Worm (Caenorhabditis elegans) whole organism, L1 larva: ENCODE measurements around the gene ptr-16.

Experiments
- C04F5.9 ChIP-seq: sonication (generic microtip); optimal IDR thresholded peaks from 2 replicates; lab custom pipeline; 2016; ENCODE audit warnings: missing genetic modification characterization, missing compliant biosample characterization
- C16A3.4 ChIP-seq: fragments of 150-350 bp; optimal IDR thresholded peaks from 2 replicates; lab custom pipeline; 2014; ENCODE audit warnings: missing biosample characterization, missing genetic modification characterization
- C34B4.2 ChIP-seq: sonication (generic microtip); optimal IDR thresholded peaks from 2 replicates; lab custom pipeline; 2017; ENCODE audit warnings: mild to moderate bottlenecking, missing genetic modification characterization, missing compliant biosample characterization
- aly-2 ChIP-seq: fragments of 150-350 bp; optimal IDR thresholded peaks from 2 replicates; lab custom pipeline; 2014; ENCODE audit warnings: missing biosample characterization, missing genetic modification characterization
- ama-1 ChIP-seq: fragments of 150-350 bp; optimal IDR thresholded peaks from 2 replicates; lab custom pipeline; 2014
- blmp-1 ChIP-seq: fragments of 150-350 bp; optimal IDR thresholded peaks from 2 replicates; lab custom pipeline; 2014; ENCODE audit warnings: missing biosample characterization, missing genetic modification characterization
- ceh-8 ChIP-seq: fragments of 200-800 bp; sonication (Bioruptor generic); optimal IDR thresholded peaks from 2 replicates; lab custom pipeline; 2018; ENCODE audit warnings: mild to moderate bottlenecking, missing genetic modification characterization, moderate library complexity, missing compliant biosample characterization
- ceh-88 ChIP-seq: fragments of 200-800 bp; sonication (Bioruptor generic); IDR thresholded peaks from 2 replicates; pipeline ENCODE4 v1.3.6; 2022; ENCODE audit warnings: missing genetic modification characterization, missing compliant biosample characterization
- ces-1 ChIP-seq: fragments of 150-350 bp; optimal IDR thresholded peaks from 2 replicates; lab custom pipeline; 2014; ENCODE audit warnings: missing biosample characterization, missing genetic modification reagents, missing genetic modification characterization
- dsc-1 ChIP-seq: sonication (generic microtip); optimal IDR thresholded peaks from 2 replicates; lab custom pipeline; 2016; ENCODE audit warnings: mild to moderate bottlenecking, missing genetic modification characterization, missing compliant biosample characterization
- efl-1 ChIP-seq, 4 experiments: fragments of 150-350 bp; optimal IDR thresholded peaks in 3 of 4; peaks in 1 of 4; 1 replicate in 1 of 4; 2 replicates in 3 of 4; lab custom pipeline; 2014; ENCODE audit warnings: missing biosample characterization in 2 of 4, missing genetic modification characterization in 2 of 4, missing genetic modification reagents in 2 of 4
- efl-3 ChIP-seq: fragments of 200-800 bp; sonication (Bioruptor generic); optimal IDR thresholded peaks from 2 replicates; lab custom pipeline; 2018; ENCODE audit warnings: mild to moderate bottlenecking, missing genetic modification characterization, missing compliant biosample characterization
- egl-13 ChIP-seq: sonication (generic microtip); optimal IDR thresholded peaks from 2 replicates; lab custom pipeline; 2016; ENCODE audit warnings: missing genotype, missing genetic modification reagents, missing genetic modification characterization, missing compliant biosample characterization
- elt-2 ChIP-seq: sonication (generic microtip); optimal IDR thresholded peaks from 2 replicates; lab custom pipeline; 2016; ENCODE audit warnings: missing genetic modification characterization, mild to moderate bottlenecking, inconsistent platforms, missing compliant biosample characterization, missing genetic modification reagents
- fkh-10 ChIP-seq: sonication (generic microtip); optimal IDR thresholded peaks from 2 replicates; lab custom pipeline; 2017; ENCODE audit warnings: missing biosample characterization, missing genetic modification reagents, missing genetic modification characterization
- fkh-8 ChIP-seq: sonication (generic microtip); optimal IDR thresholded peaks from 2 replicates; lab custom pipeline; 2016; ENCODE audit warnings: mild to moderate bottlenecking, missing genetic modification characterization, missing compliant biosample characterization
- irx-1 ChIP-seq: sonication (generic microtip); optimal IDR thresholded peaks from 2 replicates; lab custom pipeline; 2016; ENCODE audit warnings: missing genetic modification characterization, missing compliant biosample characterization
- isw-1 ChIP-seq: fragments of 200-800 bp; sonication (Bioruptor generic); IDR thresholded peaks from 2 replicates; pipeline ENCODE4 v1.3.6; 2022; ENCODE audit warnings: missing genetic modification characterization, missing compliant biosample characterization
- jun-1 ChIP-seq: fragments of 150-350 bp; optimal IDR thresholded peaks from 2 replicates; lab custom pipeline; 2014; ENCODE audit warnings: missing biosample characterization, missing genetic modification reagents, missing genetic modification characterization
- lin-14 ChIP-seq: fragments of 200-800 bp; sonication (Bioruptor generic); optimal IDR thresholded peaks from 2 replicates; lab custom pipeline; 2018; ENCODE audit warnings: mild to moderate bottlenecking, missing genetic modification characterization, moderate library complexity, missing compliant biosample characterization
- lin-35 ChIP-seq, 2 experiments: fragments of 150-350 bp; optimal IDR thresholded peaks; 2 replicates each; lab custom pipeline; 2014; ENCODE audit warnings: missing biosample characterization in 2 of 2, missing genetic modification characterization in 2 of 2, missing genetic modification reagents in 2 of 2
- lin-39 ChIP-seq: fragments of 150-350 bp; optimal IDR thresholded peaks from 2 replicates; lab custom pipeline; 2014; ENCODE audit warnings: missing biosample characterization, missing genetic modification reagents, missing genetic modification characterization
- lir-3 ChIP-seq: sonication (generic microtip); optimal IDR thresholded peaks from 2 replicates; lab custom pipeline; 2016; ENCODE audit warnings: mild to moderate bottlenecking, missing genetic modification characterization, moderate library complexity, missing compliant biosample characterization; ENCODE audit not compliant: poor library complexity
- mdl-1 ChIP-seq, 2 experiments: fragments of 150-350 bp; optimal IDR thresholded peaks; 2 replicates each; lab custom pipeline; 2014 to 2017; ENCODE audit warnings: missing biosample characterization in 2 of 2, missing genetic modification characterization in 2 of 2, inconsistent platforms in 1 of 2
- mef-2 ChIP-seq: fragments of 150-350 bp; optimal IDR thresholded peaks from 2 replicates; lab custom pipeline; 2014; ENCODE audit warnings: missing biosample characterization, missing genetic modification characterization
- nhr-11 ChIP-seq: fragments of 150-350 bp; optimal IDR thresholded peaks from 2 replicates; lab custom pipeline; 2014; ENCODE audit warnings: missing biosample characterization, missing genetic modification characterization
- nhr-47 ChIP-seq: sonication (generic microtip); optimal IDR thresholded peaks from 2 replicates; lab custom pipeline; 2016; ENCODE audit warnings: mild to moderate bottlenecking, missing genetic modification characterization, moderate library complexity, missing compliant biosample characterization
- nhr-71 ChIP-seq: sonication (generic microtip); optimal IDR thresholded peaks from 2 replicates; lab custom pipeline; 2016; ENCODE audit warnings: mild to moderate bottlenecking, missing genetic modification characterization, moderate library complexity, missing compliant biosample characterization
- nhr-76 ChIP-seq: sonication (generic microtip); optimal IDR thresholded peaks from 2 replicates; lab custom pipeline; 2017; ENCODE audit warnings: missing biosample characterization, missing genetic modification characterization
- nhr-85 ChIP-seq: sonication (generic microtip); peaks from one replicate; lab custom pipeline; 2016; ENCODE audit warnings: missing genetic modification characterization, inconsistent platforms, missing compliant biosample characterization
- nhr-90 ChIP-seq: sonication (generic microtip); optimal IDR thresholded peaks from 2 replicates; lab custom pipeline; 2016; ENCODE audit warnings: mild to moderate bottlenecking, missing genetic modification characterization, missing compliant biosample characterization; ENCODE audit not compliant: poor library complexity
- skn-1 ChIP-seq: fragments of 150-350 bp; optimal IDR thresholded peaks from 2 replicates; lab custom pipeline; 2014; ENCODE audit warnings: missing biosample characterization, missing genetic modification characterization
- snpc-4 ChIP-seq: fragments of 150-350 bp; optimal IDR thresholded peaks from 2 replicates; lab custom pipeline; 2014; ENCODE audit warnings: missing biosample characterization, missing genetic modification characterization
- snu-23 ChIP-seq: sonication (generic microtip); optimal IDR thresholded peaks from 2 replicates; lab custom pipeline; 2016; ENCODE audit warnings: missing genetic modification characterization, missing compliant biosample characterization
- swsn-7 ChIP-seq: sonication (generic microtip); optimal IDR thresholded peaks from 2 replicates; lab custom pipeline; 2016; ENCODE audit warnings: missing genetic modification characterization, missing compliant biosample characterization
- unc-130 ChIP-seq: fragments of 150-350 bp; optimal IDR thresholded peaks from 2 replicates; lab custom pipeline; 2017; ENCODE audit warnings: missing biosample characterization, missing genetic modification characterization, inconsistent platforms
- unc-62 ChIP-seq: fragments of 150-350 bp; optimal IDR thresholded peaks from 2 replicates; lab custom pipeline; 2014; ENCODE audit warnings: missing biosample characterization, missing genetic modification reagents, missing genetic modification characterization
- unc-86 ChIP-seq: sonication (generic microtip); optimal IDR thresholded peaks from 2 replicates; lab custom pipeline; 2016; ENCODE audit warnings: missing genetic modification characterization, missing compliant biosample characterization
- xbp-1 ChIP-seq: sonication (generic microtip); optimal IDR thresholded peaks from 2 replicates; lab custom pipeline; 2016; ENCODE audit warnings: missing genetic modification characterization, missing compliant biosample characterization
- zag-1 ChIP-seq: fragments of 150-350 bp; optimal IDR thresholded peaks from 2 replicates; lab custom pipeline; 2014; ENCODE audit warnings: missing biosample characterization, missing genetic modification characterization

Gene ptr-16

DNA sequence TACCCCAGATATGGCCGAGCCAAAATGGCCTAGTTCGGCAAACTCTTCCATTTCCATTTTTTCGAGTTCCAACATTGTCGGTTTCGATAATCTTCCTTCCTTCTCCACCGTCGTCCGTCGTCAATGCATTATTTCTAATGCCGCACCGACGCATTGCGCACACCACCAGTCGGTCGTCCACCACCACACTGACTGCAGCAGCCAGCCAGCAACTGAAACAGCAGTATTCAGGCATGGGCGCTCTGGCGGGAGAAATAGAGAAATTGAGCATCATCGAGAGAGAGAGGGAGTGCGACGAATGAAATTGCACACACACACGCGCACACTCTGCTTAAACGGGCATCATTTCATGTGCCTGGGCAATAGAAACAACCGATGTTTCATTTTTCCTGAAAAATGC is 11.6 kb upstream of the ptr-16 start (continued):
- no peak for TF ChIP-seq lir-3 (tag; lab: Kevin White, UChicago)
- no peak for TF ChIP-seq elt-2
- TF ChIP-seq nhr-47 (tag; lab: Kevin White, UChicago): peak; percentile 74
- peak; percentile 36 for TF ChIP-seq jun-1
- no peak for TF ChIP-seq mef-2 (tag; lab: Kevin White, UChicago)
- no peak for TF ChIP-seq C34B4.2 (tag; lab: Kevin White, UChicago)
- TF ChIP-seq snpc-4 (tag; lab: Kevin White, UChicago): no peak
- TF ChIP-seq isw-1 (GFP tag; lab: Robert Waterston, UW): peak; percentile 10; the same call in 1 of the 2 replicates
- no peak for TF ChIP-seq nhr-76 (tag; lab: Kevin White, UChicago)
- no peak for TF ChIP-seq mdl-1 (tag; optimal IDR thresholded peaks at IDR 0.05; lab: Kevin White, UChicago)
- TF ChIP-seq xbp-1 (tag; lab: Kevin White, UChicago): peak; percentile 50
- no peak for TF ChIP-seq nhr-11
- TF ChIP-seq ceh-88 (GFP tag; lab: Robert Waterston, UW): no peak

DNA sequence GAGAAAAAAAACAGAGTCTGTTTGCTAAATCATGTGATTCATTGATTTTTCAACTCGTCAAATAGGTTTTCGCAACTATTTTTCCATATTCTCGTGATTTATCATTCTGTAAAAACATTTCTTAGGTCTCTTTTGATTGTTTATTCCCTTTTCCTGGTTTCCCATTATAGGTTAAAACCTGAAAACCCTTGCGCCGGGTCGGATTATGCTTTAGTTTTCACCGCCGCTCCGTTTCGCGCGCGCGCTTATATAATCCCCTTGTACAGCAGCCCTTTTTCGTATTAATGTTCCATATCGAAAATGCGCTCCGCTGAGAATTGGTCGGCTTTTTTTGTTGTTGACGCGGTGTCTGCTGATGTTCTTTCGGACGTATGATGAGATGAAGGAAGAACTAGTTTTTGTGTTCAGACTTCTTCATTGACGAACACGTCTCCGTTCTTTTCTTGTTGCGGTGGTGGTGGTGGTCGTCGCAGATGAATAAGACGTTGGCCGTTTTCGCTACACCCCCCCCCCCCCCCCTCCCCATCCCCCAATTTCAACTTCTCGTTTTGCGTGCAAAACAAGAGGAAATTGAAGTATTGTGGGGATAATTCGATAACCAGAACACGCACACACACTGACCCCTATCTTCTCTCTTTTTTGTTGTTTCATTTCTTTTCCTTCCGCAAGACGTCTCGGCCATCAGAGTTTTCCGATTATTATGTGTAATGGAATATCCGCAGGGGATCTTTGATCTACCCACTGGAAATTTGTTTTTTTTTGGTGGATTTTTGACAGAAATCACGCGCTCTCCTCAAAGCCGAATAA is 10.8 kb upstream of the ptr-16 start:
- TF ChIP-seq snu-23 (GFP tag; lab: Kevin White, UChicago): peak; percentile 10
- TF ChIP-seq fkh-8 (tag; lab: Kevin White, UChicago): no peak
- peak; percentile 65 for TF ChIP-seq ces-1
- TF ChIP-seq efl-3 (GFP tag; lab: Kevin White, UChicago): no peak
- TF ChIP-seq ceh-8 (GFP tag; lab: Kevin White, UChicago): peak; percentile 27
- TF ChIP-seq nhr-85 (tag; lab: Kevin White, UChicago): peak; percentile 71
- TF ChIP-seq unc-130: no peak
- no peak for TF ChIP-seq isw-1 (GFP tag; lab: Robert Waterston, UW)
- TF ChIP-seq skn-1: no peak
- no peak for TF ChIP-seq dsc-1 (tag; lab: Kevin White, UChicago)
- peak; percentile 46 for TF ChIP-seq fkh-10
- TF ChIP-seq efl-1 (optimal IDR thresholded peaks at IDR 0.05; lab: Kevin White, UChicago): no peak
- TF ChIP-seq efl-1 (GFP tag; optimal IDR thresholded peaks at IDR 0.05 in 1 of 2; lab: Kevin White, UChicago): peak in 1 of 2 experiments; percentile 8
- no peak for TF ChIP-seq irx-1
- peak; percentile 19 for TF ChIP-seq aly-2
- TF ChIP-seq C34B4.2 (tag; lab: Kevin White, UChicago): no peak
- no peak for TF ChIP-seq lin-35 (GFP tag; optimal IDR thresholded peaks at IDR 0.05; lab: Kevin White, UChicago)
- TF ChIP-seq lin-39: no peak
- TF ChIP-seq unc-86 (tag; lab: Kevin White, UChicago): no peak
- TF ChIP-seq zag-1 (tag; lab: Kevin White, UChicago): no peak
- TF ChIP-seq swsn-7 (tag; lab: Kevin White, UChicago): no peak
- TF ChIP-seq lin-14 (GFP tag; lab: Kevin White, UChicago): peak; percentile 88
- TF ChIP-seq blmp-1 (tag; lab: Kevin White, UChicago): peak; percentile 25
- TF ChIP-seq ama-1: no peak
- no peak for TF ChIP-seq nhr-11
- TF ChIP-seq nhr-71 (tag; lab: Kevin White, UChicago): peak; percentile 3
- TF ChIP-seq C16A3.4 (tag; lab: Kevin White, UChicago): no peak
- TF ChIP-seq unc-62 (GFP tag; lab: Kevin White, UChicago): no peak
- no peak for TF ChIP-seq nhr-90 (tag; lab: Kevin White, UChicago)
- TF ChIP-seq C04F5.9 (tag; lab: Kevin White, UChicago): no peak
- TF ChIP-seq egl-13 (tag; lab: Kevin White, UChicago): no peak
